Fruit fly (Drosophila melanogaster) whole organism, wandering third instar larva: Measurements from ENCODE around the gene CG8003.

Source experiments
- Dfd ChIP-seq: fragments of >200 bp; optimal IDR thresholded peaks from 2 replicates; lab custom pipeline; 2017; ENCODE audit warnings: missing biosample characterization, missing genetic modification characterization
- Jra ChIP-seq: sonication (Bioruptor generic); optimal IDR thresholded peaks from 2 replicates; lab custom pipeline; 2016; ENCODE audit warnings: missing biosample characterization, missing genetic modification characterization
- Mio ChIP-seq: sonication (Bioruptor generic); optimal IDR thresholded peaks from 2 replicates; lab custom pipeline; 2016; ENCODE audit warnings: missing biosample characterization, missing genetic modification characterization
- Rel ChIP-seq, 2 experiments: fragments of 200-800 bp; sonication (Bioruptor generic) in 1 of 2; optimal IDR thresholded peaks; 2 replicates in 1 of 2; 3 replicates in 1 of 2; lab custom pipeline; 2016 to 2019; ENCODE audit warnings: mild to moderate bottlenecking in 2 of 2, missing biosample characterization in 2 of 2, missing genetic modification characterization in 2 of 2, moderate library complexity in 1 of 2
- br ChIP-seq: fragments of 200-800 bp; sonication (Bioruptor generic); optimal IDR thresholded peaks from 2 replicates; lab custom pipeline; 2016; ENCODE audit warnings: missing biosample characterization, missing genetic modification characterization
- lola ChIP-seq: fragments of >200 bp; optimal IDR thresholded peaks from 2 replicates; lab custom pipeline; 2017; ENCODE audit warnings: missing biosample characterization, missing genetic modification characterization
- pan ChIP-seq: fragments of >200 bp; optimal IDR thresholded peaks from 2 replicates; lab custom pipeline; 2017
- psq ChIP-seq: fragments of 200-800 bp; sonication (Bioruptor generic); optimal IDR thresholded peaks from 3 replicates; lab custom pipeline; 2017; ENCODE audit warnings: missing biosample characterization, mild to moderate bottlenecking, missing genetic modification characterization, moderate library complexity
- rgr ChIP-seq: fragments of 200-800 bp; sonication (Bioruptor generic); optimal IDR thresholded peaks from 3 replicates; lab custom pipeline; 2016; ENCODE audit warnings: missing biosample characterization, mild to moderate bottlenecking, missing genetic modification characterization

DNA sequence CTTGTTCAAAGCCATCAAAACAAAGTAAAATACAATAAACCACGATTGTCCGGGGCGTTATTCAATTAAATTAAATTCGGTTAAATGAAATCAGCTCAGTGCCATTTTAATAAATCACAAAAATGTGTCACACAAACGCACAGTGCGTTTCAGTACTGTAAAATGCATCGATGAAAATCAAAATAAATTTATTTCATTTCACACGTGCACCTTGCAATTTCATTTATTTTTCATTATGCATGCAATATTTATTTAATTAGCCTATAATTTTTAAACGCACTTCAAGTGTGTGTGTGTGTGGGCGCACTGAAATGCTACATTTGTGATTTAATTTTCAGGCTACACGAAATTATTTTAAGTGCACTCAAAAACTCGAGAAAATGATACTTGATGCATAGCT is 6.8 kb upstream of the CG8003 start:
- TF ChIP-seq lola (GFP tag; lab: Kevin White, UChicago) (no peak), pan (lab: Kevin White, UChicago) (no peak), Dfd (GFP tag; lab: Kevin White, UChicago) (no peak), psq (GFP tag; lab: Kevin White, UChicago) (no peak), br (GFP tag; lab: Kevin White, UChicago) (no peak), Rel (GFP tag; optimal IDR thresholded peaks at IDR 0.05; lab: Kevin White, UChicago) (no peak), Rel (tag; optimal IDR thresholded peaks at IDR 0.05; lab: Kevin White, UChicago) (no peak), rgr (no peak), Jra (GFP tag; lab: Kevin White, UChicago) (no peak), Mio (GFP tag; lab: Kevin White, UChicago) (no peak)
